Worm (Caenorhabditis elegans): ENCODE results near the gene rpn-12.

The rpn-12 gene

DNA sequence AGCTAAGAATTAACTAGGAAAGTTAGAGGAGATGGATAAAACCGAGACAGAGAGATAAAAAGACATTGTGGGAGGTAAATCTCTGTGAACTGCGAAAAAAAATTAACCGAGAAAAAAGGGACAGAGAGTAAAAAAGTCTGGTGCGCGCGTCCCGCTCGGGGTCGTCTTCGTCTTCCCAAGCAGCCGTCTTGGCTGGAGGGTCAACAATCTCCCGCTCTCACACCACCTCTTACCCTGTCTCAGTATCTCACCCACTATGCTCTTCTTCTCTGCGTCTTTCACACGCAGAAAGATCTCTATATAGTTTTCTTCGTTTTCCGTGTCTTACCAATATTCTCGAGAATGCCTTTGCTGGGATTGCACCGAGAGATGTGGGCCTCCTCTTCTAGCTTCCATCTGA, 20.2 kb upstream of the rpn-12 start (continued):
- TF ChIP-seq dve-1 (tag; optimal IDR thresholded peaks at IDR 0.05; ENCODE audit: insufficient read depth), result peak; percentile 50
- no peak for TF ChIP-seq nhr-41 (GFP tag; IDR thresholded peaks at IDR 0.05)
- TF ChIP-seq hif-1 (tag; optimal IDR thresholded peaks at IDR 0.05), result peak in 1 of 2 experiments; percentile 16
- TF ChIP-seq ceh-82 (tag; optimal IDR thresholded peaks at IDR 0.05), result no peak
- peak; percentile 26; the same call in 1 of the 2 replicates for TF ChIP-seq set-16 (GFP tag; IDR thresholded peaks at IDR 0.05)
- no peak for TF ChIP-seq nhr-76 (tag; optimal IDR thresholded peaks at IDR 0.05)
- 0 out of 2 replicates have a peak, but pooled peaks have one; percentile 42 for TF ChIP-seq ctbp-1 (GFP tag; IDR thresholded peaks at IDR 0.05)
- peak; percentile 5 for TF ChIP-seq nhr-25 (tag; optimal IDR thresholded peaks at IDR 0.05; ENCODE audit: borderline replicate concordance, insufficient read depth)
- TF ChIP-seq mep-1 (tag; optimal IDR thresholded peaks at IDR 0.05), result peak; percentile 52
- TF ChIP-seq daf-16 (GFP tag; optimal IDR thresholded peaks at IDR 0.05), result no peak
- peak; percentile 40 for TF ChIP-seq daf-16 (tag; optimal IDR thresholded peaks at IDR 0.05)
- TF ChIP-seq Y105C5A.15 (GFP tag; IDR thresholded peaks at IDR 0.05), result no peak
- TF ChIP-seq F44E2.7 (GFP tag; IDR thresholded peaks at IDR 0.05), result no peak
- no peak for TF ChIP-seq snpc-4 (tag; optimal IDR thresholded peaks at IDR 0.05)
- peak; percentile 83 for TF ChIP-seq hmg-1.1 (GFP tag; IDR thresholded peaks at IDR 0.05)
- no peak for TF ChIP-seq ztf-7 (tag; optimal IDR thresholded peaks at IDR 0.05)

DNA sequence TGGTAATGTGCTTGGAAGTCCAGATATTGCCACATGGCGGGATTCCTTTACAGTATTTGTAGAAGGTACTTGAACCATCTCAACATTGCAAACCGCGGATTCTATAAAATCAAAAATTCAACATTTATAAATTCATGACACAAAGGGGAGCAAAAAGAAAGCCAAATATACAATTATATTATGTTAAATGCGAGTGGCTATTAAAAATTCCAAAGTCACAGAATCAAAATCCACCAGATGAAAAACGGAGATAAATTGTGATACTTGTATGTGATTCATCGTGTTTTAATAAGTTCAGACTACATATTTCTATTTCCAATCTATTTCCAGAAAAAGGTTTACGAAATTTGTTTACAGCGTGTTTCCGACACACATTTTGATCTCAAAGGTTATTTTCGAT, 19.4 kb upstream of the rpn-12 start, which contains the start of gene din-1:
din-1 (minus strand) TSS at position 101 of the 400 bp plus-strand sequence.
- TF ChIP-seq T26A8.4 (GFP tag; IDR thresholded peaks at IDR 0.05) (no peak), egl-43 (GFP tag; IDR thresholded peaks at IDR 0.05) (no peak), F49E8.2 (tag; optimal IDR thresholded peaks at IDR 0.05; ENCODE audit: borderline replicate concordance) (no peak), ceh-28 (tag; optimal IDR thresholded peaks at IDR 0.05) (no peak)

DNA sequence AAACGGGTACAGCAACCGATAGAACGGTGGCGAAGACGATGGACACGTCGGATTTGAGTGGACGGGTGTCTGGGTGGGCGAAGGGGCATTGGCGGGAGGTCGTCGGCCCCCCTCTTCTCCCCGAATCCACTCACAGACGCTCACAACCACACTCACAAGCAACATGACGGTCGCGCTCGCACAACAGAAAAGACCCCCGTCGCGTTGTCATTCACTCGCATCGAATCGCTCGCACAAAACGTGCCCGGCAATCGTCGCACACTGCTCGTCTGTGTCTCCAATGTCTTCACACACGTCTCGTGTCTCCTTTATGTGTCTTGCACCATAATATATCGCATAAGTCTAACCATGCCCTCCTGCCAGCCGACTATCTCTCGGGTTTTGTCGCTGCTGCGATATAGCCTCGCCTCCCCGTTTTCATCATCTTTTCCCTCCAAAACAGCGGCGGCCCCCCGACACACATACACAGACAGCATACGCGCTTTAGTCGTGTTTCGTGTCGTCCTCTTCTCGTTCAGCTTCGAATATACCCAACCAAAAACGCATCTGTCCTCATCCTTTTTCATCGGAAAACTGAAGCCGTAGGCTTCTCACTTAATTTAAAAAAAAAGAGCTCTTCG, 18.8 kb upstream of the rpn-12 start:
- TF ChIP-seq Y105C5A.15 (GFP tag; IDR thresholded peaks at IDR 0.05), result no peak
- no peak for TF ChIP-seq zip-2 (tag; optimal IDR thresholded peaks at IDR 0.05)
- TF ChIP-seq cey-2 (tag; optimal IDR thresholded peaks at IDR 0.05; ENCODE audit: borderline replicate concordance, insufficient read depth), result peak; percentile 50
- TF ChIP-seq lin-38 (GFP tag; IDR thresholded peaks at IDR 0.05), result peak; percentile 61
- peak; percentile 84 to 97 for TF ChIP-seq mdl-1 (tag; optimal IDR thresholded peaks at IDR 0.05)
- TF ChIP-seq lin-39 (tag; optimal IDR thresholded peaks at IDR 0.05), result no peak
- no peak for TF ChIP-seq T20F7.1 (GFP tag; optimal IDR thresholded peaks at IDR 0.05)
- TF ChIP-seq arid-1 (GFP tag; conservative IDR thresholded peaks at IDR 0.05), result peak; percentile 80
- no peak for TF ChIP-seq zfp-3 (GFP tag; conservative IDR thresholded peaks at IDR 0.05)
- TF ChIP-seq hif-1 (tag; optimal IDR thresholded peaks at IDR 0.05), result peak; percentile 22 to 90
- TF ChIP-seq tag-97 (GFP tag; IDR thresholded peaks at IDR 0.05), result no peak
- peak; percentile 51 for TF ChIP-seq gei-8 (GFP tag; optimal IDR thresholded peaks at IDR 0.05)
- TF ChIP-seq spr-1 (tag; optimal IDR thresholded peaks at IDR 0.05), result peak; percentile 74
- peak; percentile 65 for TF ChIP-seq php-3 (GFP tag; IDR thresholded peaks at IDR 0.05)
- no peak for TF ChIP-seq ZK337.2 (GFP tag; IDR thresholded peaks at IDR 0.05)
- TF ChIP-seq mep-1 (tag; optimal IDR thresholded peaks at IDR 0.05), result peak; percentile 93
- no peak for TF ChIP-seq zag-1 (tag; optimal IDR thresholded peaks at IDR 0.05)
- TF ChIP-seq ceh-82 (tag; optimal IDR thresholded peaks at IDR 0.05), result no peak
- TF ChIP-seq tra-1 (GFP tag; IDR thresholded peaks at IDR 0.05), result 0 out of 2 replicates have a peak, but pooled peaks have one; percentile 54
- TF ChIP-seq F10B5.3 (tag; optimal IDR thresholded peaks at IDR 0.05), result peak; percentile 44
- TF ChIP-seq nhr-6 (tag; optimal IDR thresholded peaks at IDR 0.05), result peak; percentile 78
- no peak for TF ChIP-seq skn-1 (tag; optimal IDR thresholded peaks at IDR 0.05)
- TF ChIP-seq nhr-42 (GFP tag; IDR thresholded peaks at IDR 0.05), result 0 out of 2 replicates have a peak, but pooled peaks have one; percentile 51
- TF ChIP-seq mxl-2 (GFP tag; conservative IDR thresholded peaks at IDR 0.05), result peak; percentile 71
- TF ChIP-seq duxl-1 (tag; optimal IDR thresholded peaks at IDR 0.05; ENCODE audit: poor library complexity), result peak; percentile 73
- TF ChIP-seq ctbp-1 (GFP tag; IDR thresholded peaks at IDR 0.05), result peak; percentile 88
- TF ChIP-seq madf-5 (GFP tag; IDR thresholded peaks at IDR 0.05), result no peak
- TF ChIP-seq lir-3 (tag; optimal IDR thresholded peaks at IDR 0.05), result no peak
- no peak for TF ChIP-seq saeg-2 (GFP tag; IDR thresholded peaks at IDR 0.05)
- TF ChIP-seq jun-1 (tag; optimal IDR thresholded peaks at IDR 0.05), result peak; percentile 61
- no peak for TF ChIP-seq dmd-8 (GFP tag; IDR thresholded peaks at IDR 0.05)
